Worm (Caenorhabditis elegans): ENCODE data around the gene mnk-1.

ce11 chrII:10544374-10544908, 10.4 kb downstream of the mnk-1 start:
- no peak for TF ChIP-seq aly-2 (tag; optimal IDR thresholded peaks at IDR 0.05)
- TF ChIP-seq nhr-11 (tag; optimal IDR thresholded peaks at IDR 0.05), result no peak
- no peak for TF ChIP-seq unc-55 (GFP tag; optimal IDR thresholded peaks at IDR 0.05)
- TF ChIP-seq ztf-4 (tag; optimal IDR thresholded peaks at IDR 0.05), result no peak
- no peak for TF ChIP-seq lsy-2 (tag; optimal IDR thresholded peaks at IDR 0.05)

Measured in whole organism, L2 larva.